Fruit fly (Drosophila melanogaster): ENCODE data around the gene modSP.

DNA sequence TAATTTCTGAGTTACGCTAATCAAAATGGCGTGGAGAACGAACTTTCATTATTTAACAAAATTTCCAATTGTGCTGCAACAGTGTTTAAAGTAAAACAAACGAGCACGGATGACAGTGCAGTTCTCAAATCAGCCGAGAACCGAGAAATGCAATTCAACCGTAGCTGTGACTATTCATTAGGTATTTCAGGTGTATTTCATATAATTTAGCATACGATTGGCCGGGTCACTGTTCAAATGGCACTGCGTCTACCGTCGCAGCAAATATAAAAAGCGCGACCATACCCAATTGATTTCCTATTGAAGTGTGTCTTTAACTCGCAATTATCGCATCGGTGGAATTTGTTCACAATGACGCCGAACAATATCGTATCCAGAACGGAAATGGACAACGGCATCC, 35.0 kb downstream of the modSP start, which contains the start of gene CG14893:
- TF ChIP-seq CG18619 (GFP tag; optimal IDR thresholded peaks at IDR 0.05), result no peak
- no peak for TF ChIP-seq Dek (tag; optimal IDR thresholded peaks at IDR 0.05)
- TF ChIP-seq emc (GFP tag; optimal IDR thresholded peaks at IDR 0.05), result no peak
- no peak for TF ChIP-seq corto (GFP tag; optimal IDR thresholded peaks at IDR 0.05)
- no peak for TF ChIP-seq CG8281 (tag; optimal IDR thresholded peaks at IDR 0.05)
- no peak for TF ChIP-seq chinmo (GFP tag; IDR thresholded peaks at IDR 0.05; ENCODE audit: partially characterized antibody)
- no peak for TF ChIP-seq vvl (GFP tag; IDR thresholded peaks at IDR 0.05)
- no peak for TF ChIP-seq disco-r (GFP tag; optimal IDR thresholded peaks at IDR 0.05)
- TF ChIP-seq Oli (tag; optimal IDR thresholded peaks at IDR 0.05), result no peak
- TF ChIP-seq h (optimal IDR thresholded peaks at IDR 0.05), result no peak
- no peak for TF ChIP-seq ftz-f1 (GFP tag; optimal IDR thresholded peaks at IDR 0.05)
